Fruit fly (Drosophila melanogaster) whole organism, embryonic: ENCODE measurements around the gene CG7530.
A peak's percentile ranks its signal among the peaks of the same experiment; 100 is the strongest.

Experiments used
- BEAF-32 ChIP-seq: fragments of 200-800 bp; sonication (Bioruptor generic); optimal IDR thresholded peaks from 3 replicates; lab custom pipeline; 2017; ENCODE audit warnings: missing biosample characterization, missing genetic modification characterization, mild to moderate bottlenecking, moderate library complexity, missing genetic modification reagents
- Bgb ChIP-seq: fragments of 200-800 bp; sonication (Bioruptor generic); IDR thresholded peaks from 2 replicates; pipeline ENCODE4 v1.3.6; 2022; ENCODE audit warnings: missing biosample characterization, missing genetic modification characterization; ENCODE audit not compliant: partially characterized antibody
- Blimp-1 ChIP-seq: fragments of 200-800 bp; sonication (Bioruptor generic); optimal IDR thresholded peaks from 3 replicates; lab custom pipeline; 2018; ENCODE audit warnings: missing biosample characterization, missing genetic modification characterization, mild to moderate bottlenecking, moderate library complexity, missing genetic modification reagents
- CG12659 ChIP-seq: fragments of 200-800 bp; sonication (Bioruptor generic); optimal IDR thresholded peaks from 3 replicates; lab custom pipeline; 2017; ENCODE audit warnings: mild to moderate bottlenecking, missing biosample characterization, missing genetic modification reagents, missing genetic modification characterization
- CG13123 ChIP-seq: fragments of 200-800 bp; sonication (Bioruptor generic); optimal IDR thresholded peaks from 2 replicates; lab custom pipeline; 2016; ENCODE audit warnings: missing biosample characterization, missing genetic modification characterization
- CG13287 ChIP-seq: fragments of 200-800 bp; sonication (Bioruptor generic); IDR thresholded peaks from 2 replicates; pipeline ENCODE4 v1.3.6; 2022; ENCODE audit warnings: missing biosample characterization, missing genetic modification characterization; ENCODE audit not compliant: partially characterized antibody
- CG13424 ChIP-seq: fragments of 200-800 bp; sonication (Bioruptor generic); optimal IDR thresholded peaks from 2 replicates; lab custom pipeline; 2019; ENCODE audit warnings: missing biosample characterization, mild to moderate bottlenecking, missing genetic modification characterization, moderate library complexity
- CG17186 ChIP-seq: fragments of 200-800 bp; sonication (Bioruptor generic); optimal IDR thresholded peaks from 3 replicates; lab custom pipeline; 2017; ENCODE audit warnings: missing biosample characterization, missing genetic modification reagents, missing genetic modification characterization
- CG18764 ChIP-seq: fragments of 200-800 bp; sonication (Bioruptor generic); optimal IDR thresholded peaks from 3 replicates; lab custom pipeline; 2016; ENCODE audit warnings: missing biosample characterization, missing genetic modification characterization
- CG2678 ChIP-seq: fragments of 200-800 bp; sonication (Bioruptor generic); optimal IDR thresholded peaks from 3 replicates; lab custom pipeline; 2019; ENCODE audit warnings: missing biosample characterization, mild to moderate bottlenecking, missing genetic modification characterization, moderate library complexity
- CG30403 ChIP-seq: fragments of 200-800 bp; sonication (Bioruptor generic); optimal IDR thresholded peaks from 3 replicates; lab custom pipeline; 2016; ENCODE audit warnings: missing biosample characterization, missing genetic modification characterization
- CG4707 ChIP-seq: fragments of 200-800 bp; sonication (Bioruptor generic); optimal IDR thresholded peaks from 2 replicates; lab custom pipeline; 2018; ENCODE audit warnings: missing biosample characterization, mild to moderate bottlenecking, missing genetic modification characterization, moderate library complexity
- CG4820 ChIP-seq: fragments of 200-800 bp; sonication (Bioruptor generic); optimal IDR thresholded peaks from 3 replicates; lab custom pipeline; 2016; ENCODE audit warnings: missing biosample characterization, missing genetic modification characterization
- CG7372 ChIP-seq: fragments of 200-800 bp; sonication (Bioruptor generic); IDR thresholded peaks from 2 replicates; pipeline ENCODE4 v1.3.6; 2022; ENCODE audit warnings: missing biosample characterization, missing genetic modification characterization
- CG8089 ChIP-seq: fragments of 200-800 bp; sonication (Bioruptor generic); optimal IDR thresholded peaks from 3 replicates; lab custom pipeline; 2016; ENCODE audit warnings: missing biosample characterization, missing genetic modification characterization
- CG9727 ChIP-seq: fragments of 200-800 bp; sonication (Bioruptor generic); optimal IDR thresholded peaks from 3 replicates; lab custom pipeline; 2017; ENCODE audit warnings: missing biosample characterization, mild to moderate bottlenecking, missing genetic modification characterization
- CrebB ChIP-seq: fragments of 200-800 bp; sonication (Bioruptor generic); optimal IDR thresholded peaks from 3 replicates; lab custom pipeline; 2018; ENCODE audit warnings: missing biosample characterization, mild to moderate bottlenecking, missing genetic modification characterization
- Dbx ChIP-seq: fragments of 200-800 bp; sonication (Bioruptor generic); IDR thresholded peaks from 3 replicates; pipeline ENCODE4 v1.3.6; 2022; ENCODE audit warnings: missing biosample characterization, missing genetic modification characterization
- Dip3 ChIP-seq: fragments of 200-800 bp; sonication (Bioruptor generic); optimal IDR thresholded peaks from 3 replicates; lab custom pipeline; 2016; ENCODE audit warnings: missing biosample characterization, missing genetic modification characterization
- Gug ChIP-seq: fragments of 200-800 bp; sonication (Bioruptor generic); IDR thresholded peaks from 4 replicates; pipeline ENCODE4 v1.3.6; 2022; ENCODE audit warnings: missing biosample characterization, missing genetic modification characterization
- HLH54F ChIP-seq: fragments of 200-800 bp; sonication (Bioruptor generic); optimal IDR thresholded peaks from 3 replicates; lab custom pipeline; 2016; ENCODE audit warnings: missing biosample characterization, missing genetic modification characterization
- Hr3 ChIP-seq: fragments of 200-800 bp; sonication (Bioruptor generic); optimal IDR thresholded peaks from 3 replicates; lab custom pipeline; 2016; ENCODE audit warnings: missing biosample characterization, missing genetic modification characterization
- Jarid2 ChIP-seq: fragments of 200-800 bp; sonication (Bioruptor generic); optimal IDR thresholded peaks from 3 replicates; lab custom pipeline; 2017; ENCODE audit warnings: mild to moderate bottlenecking, missing biosample characterization, missing genetic modification reagents, missing genetic modification characterization
- Mes4 ChIP-seq: fragments of 200-800 bp; sonication (Bioruptor generic); optimal IDR thresholded peaks from 2 replicates; lab custom pipeline; 2016; ENCODE audit warnings: missing biosample characterization, missing genetic modification characterization
- Pdp1 ChIP-seq, 2 experiments: fragments of 200-800 bp; sonication (Bioruptor generic); optimal IDR thresholded peaks; 3 replicates each; lab custom pipeline; 2016; ENCODE audit warnings: missing biosample characterization in 2 of 2, missing genetic modification characterization in 2 of 2, mild to moderate bottlenecking in 1 of 2, moderate library complexity in 1 of 2
- Usf ChIP-seq: fragments of 200-800 bp; sonication (Bioruptor generic); optimal IDR thresholded peaks from 2 replicates; lab custom pipeline; 2017; ENCODE audit warnings: missing genotype, missing biosample characterization, missing genetic modification characterization
- Vsx1 ChIP-seq: fragments of 200-800 bp; sonication (Bioruptor generic); optimal IDR thresholded peaks from 2 replicates; lab custom pipeline; 2017; ENCODE audit warnings: missing biosample characterization, mild to moderate bottlenecking, missing genetic modification characterization, missing genetic modification reagents
- al ChIP-seq: fragments of 200-800 bp; sonication (Bioruptor generic); IDR thresholded peaks from 2 replicates; pipeline ENCODE4 v1.3.6; 2022; ENCODE audit warnings: missing biosample characterization, missing genetic modification characterization
- aop ChIP-seq: fragments of 200-800 bp; sonication (Bioruptor generic); IDR thresholded peaks from 2 replicates; pipeline ENCODE4 v1.3.6; 2022; ENCODE audit warnings: missing biosample characterization, missing genetic modification characterization
- corto ChIP-seq: fragments of 200-800 bp; sonication (Bioruptor generic); optimal IDR thresholded peaks from 2 replicates; lab custom pipeline; 2016; ENCODE audit warnings: missing biosample characterization, mild to moderate bottlenecking, missing genetic modification characterization, moderate library complexity
- crol ChIP-seq: fragments of 200-800 bp; sonication (Bioruptor generic); IDR thresholded peaks from 2 replicates; pipeline ENCODE4 v1.3.6; 2022; ENCODE audit warnings: missing biosample characterization, missing genetic modification characterization
- dati ChIP-seq: fragments of 200-800 bp; sonication (Bioruptor generic); IDR thresholded peaks from 2 replicates; pipeline ENCODE4 v1.3.6; 2022; ENCODE audit warnings: missing biosample characterization, missing genetic modification characterization
- dm ChIP-seq: fragments of 200-800 bp; sonication (Bioruptor generic); optimal IDR thresholded peaks from 3 replicates; lab custom pipeline; 2016; ENCODE audit warnings: missing biosample characterization, missing genetic modification characterization
- emc ChIP-seq: fragments of 200-800 bp; sonication (Bioruptor generic); optimal IDR thresholded peaks from 2 replicates; lab custom pipeline; 2016; ENCODE audit warnings: missing biosample characterization, missing genetic modification characterization
- eve ChIP-seq, 2 experiments: fragments of >200 bp; optimal IDR thresholded peaks; 2 replicates each; lab custom pipeline; 2017; ENCODE audit warnings: missing biosample characterization in 2 of 2, missing genetic modification characterization in 2 of 2
- fd64A ChIP-seq: fragments of 200-800 bp; sonication (Bioruptor generic); optimal IDR thresholded peaks from 3 replicates; lab custom pipeline; 2018; ENCODE audit warnings: missing biosample characterization, mild to moderate bottlenecking, missing genetic modification characterization
- fu2 ChIP-seq: fragments of 200-800 bp; sonication (Bioruptor generic); optimal IDR thresholded peaks from 2 replicates; lab custom pipeline; 2016; ENCODE audit warnings: missing biosample characterization, missing genetic modification characterization
- gcm2 ChIP-seq: fragments of 200-800 bp; sonication (Bioruptor generic); optimal IDR thresholded peaks from 2 replicates; lab custom pipeline; 2016; ENCODE audit warnings: missing biosample characterization, missing genetic modification characterization
- kah ChIP-seq: fragments of 200-800 bp; sonication (Bioruptor generic); optimal IDR thresholded peaks from 2 replicates; lab custom pipeline; 2018; ENCODE audit warnings: missing biosample characterization, mild to moderate bottlenecking, missing genetic modification characterization
- nerfin-1 ChIP-seq: fragments of 200-800 bp; sonication (Bioruptor generic); optimal IDR thresholded peaks from 3 replicates; lab custom pipeline; 2019; ENCODE audit warnings: missing biosample characterization, mild to moderate bottlenecking, missing genetic modification characterization, moderate library complexity
- nom ChIP-seq: fragments of 200-800 bp; sonication (Bioruptor generic); optimal IDR thresholded peaks from 2 replicates; lab custom pipeline; 2017; ENCODE audit warnings: missing biosample characterization, missing genetic modification characterization, mild to moderate bottlenecking, moderate library complexity, missing genetic modification reagents
- ro ChIP-seq: fragments of 200-800 bp; sonication (Bioruptor generic); IDR thresholded peaks from 2 replicates; pipeline ENCODE4 v1.3.6; 2022; ENCODE audit warnings: missing biosample characterization, missing genetic modification characterization
- run ChIP-seq: fragments of 200-800 bp; sonication (Bioruptor generic); optimal IDR thresholded peaks from 3 replicates; lab custom pipeline; 2018; ENCODE audit warnings: missing biosample characterization, mild to moderate bottlenecking, missing genetic modification characterization
- seq ChIP-seq: fragments of 200-800 bp; sonication (Bioruptor generic); IDR thresholded peaks from 2 replicates; pipeline ENCODE4 v1.3.6; 2022; ENCODE audit warnings: missing biosample characterization, missing genetic modification characterization
- ssp ChIP-seq: fragments of 200-800 bp; sonication (Bioruptor generic); IDR thresholded peaks from 2 replicates; pipeline ENCODE4 v1.3.6; 2022; ENCODE audit warnings: missing biosample characterization, missing genetic modification characterization
- sug ChIP-seq: fragments of 200-800 bp; optimal IDR thresholded peaks from 2 replicates; lab custom pipeline; 2019; ENCODE audit warnings: missing biosample characterization, mild to moderate bottlenecking, missing genetic modification characterization, moderate library complexity
- tll ChIP-seq, 2 experiments: fragments of 200-800 bp in 1 of 2; fragments of >200 bp in 1 of 2; sonication (Bioruptor generic) in 1 of 2; optimal IDR thresholded peaks; 2 replicates each; lab custom pipeline; 2017 to 2019; ENCODE audit warnings: missing biosample characterization in 2 of 2, missing genetic modification characterization in 2 of 2, mild to moderate bottlenecking in 1 of 2, moderate library complexity in 1 of 2
- toy ChIP-seq: fragments of 200-800 bp; sonication (Bioruptor generic); IDR thresholded peaks from 2 replicates; pipeline ENCODE4 v1.3.6; 2022; ENCODE audit warnings: missing biosample characterization, missing genetic modification characterization
- vfl ChIP-seq: fragments of 200-800 bp; sonication (Bioruptor generic); optimal IDR thresholded peaks from 2 replicates; lab custom pipeline; 2016; ENCODE audit warnings: missing biosample characterization, missing genetic modification characterization
- vnd ChIP-seq: fragments of 200-800 bp; sonication (Bioruptor generic); IDR thresholded peaks from 3 replicates; pipeline ENCODE4 v1.3.6; 2022; ENCODE audit warnings: missing biosample characterization, missing genetic modification characterization; ENCODE audit not compliant: partially characterized antibody
- yki ChIP-seq: fragments of >200 bp; optimal IDR thresholded peaks from 3 replicates; lab custom pipeline; 2018

The CG7530 gene

DNA sequence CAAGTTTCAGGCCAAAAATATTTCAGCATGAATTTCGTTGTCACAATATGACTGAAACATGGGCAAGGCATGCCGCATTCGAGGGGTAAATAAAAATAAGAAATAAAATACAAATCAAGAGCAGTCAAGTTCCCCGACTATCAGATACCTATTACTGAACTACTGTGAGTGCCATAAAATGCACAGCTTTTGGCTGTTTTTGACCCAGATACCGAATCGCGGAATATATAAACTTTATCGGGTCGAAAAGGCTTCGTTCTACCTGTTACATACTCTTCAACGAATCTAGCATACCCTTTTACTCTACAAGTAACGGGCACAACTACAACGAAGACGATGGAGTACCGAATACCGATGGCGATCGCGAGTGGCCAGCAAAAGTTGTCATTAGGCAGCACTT lies 24.4 kb downstream of the CG7530 start (continued):
- TF ChIP-seq dati (GFP tag; lab: Robert Waterston, UW) (0 out of 2 replicates have a peak, but pooled peaks have one; percentile 39), aop (GFP tag; lab: Robert Waterston, UW) (peak; percentile 46; the same call in 1 of the 2 replicates), gcm2 (GFP tag; lab: Kevin White, UChicago) (no peak), Hr3 (peak; percentile 35), CG17186 (GFP tag; lab: Kevin White, UChicago) (no peak), Dbx (GFP tag; lab: Robert Waterston, UW) (peak; percentile 84), CG4820 (GFP tag; lab: Kevin White, UChicago) (peak; percentile 16), vnd (peak; percentile 61), corto (GFP tag; lab: Kevin White, UChicago) (no peak), CG13287 (GFP tag; lab: Robert Waterston, UW) (peak; percentile 29; the same call in 1 of the 2 replicates), Gug (peak; percentile 67; the same call in 2 of the 4 replicates), Usf (peak; percentile 18), nerfin-1 (tag; lab: Kevin White, UChicago) (no peak), Mes4 (GFP tag; lab: Kevin White, UChicago) (peak; percentile 34), al (GFP tag; lab: Robert Waterston, UW) (peak; percentile 74), run (tag; lab: Kevin White, UChicago) (no peak), CG18764 (GFP tag; lab: Kevin White, UChicago) (no peak), emc (GFP tag; lab: Kevin White, UChicago) (peak; percentile 13), HLH54F (peak; percentile 71), crol (GFP tag; lab: Robert Waterston, UW) (0 out of 2 replicates have a peak, but pooled peaks have one; percentile 17), dm (GFP tag; lab: Kevin White, UChicago) (no peak), eve (GFP tag; optimal IDR thresholded peaks at IDR 0.05; lab: Kevin White, UChicago) (peak in 1 of 2 experiments; percentile 50), Vsx1 (no peak), CG8089 (GFP tag; lab: Kevin White, UChicago) (peak; percentile 19), ro (GFP tag; lab: Robert Waterston, UW) (no peak), ssp (GFP tag; lab: Robert Waterston, UW) (peak; percentile 33; the same call in 1 of the 2 replicates), Pdp1 (GFP tag; optimal IDR thresholded peaks at IDR 0.05; lab: Kevin White, UChicago) (peak; percentile 45 to 59), Dip3 (GFP tag; lab: Kevin White, UChicago) (peak; percentile 59), Blimp-1 (GFP tag; lab: Kevin White, UChicago) (peak; percentile 13), CG12659 (peak; percentile 38), CG9727 (GFP tag; lab: Kevin White, UChicago) (peak; percentile 33), fu2 (GFP tag; lab: Kevin White, UChicago) (peak; percentile 48), CG2678 (tag; lab: Kevin White, UChicago) (peak; percentile 68), Jarid2 (GFP tag; lab: Kevin White, UChicago) (no peak), vfl (no peak), tll (GFP tag; optimal IDR thresholded peaks at IDR 0.05; lab: Kevin White, UChicago) (no peak), CrebB (tag; lab: Kevin White, UChicago) (peak; percentile 28), CG30403 (peak; percentile 42), seq (peak; percentile 63), CG13424 (tag; lab: Kevin White, UChicago) (peak; percentile 28), sug (tag; lab: Kevin White, UChicago) (no peak), CG7372 (peak; percentile 56), CG4707 (GFP tag; lab: Kevin White, UChicago) (no peak), toy (peak; percentile 41; the same call in 1 of the 2 replicates), fd64A (GFP tag; lab: Kevin White, UChicago) (no peak), CG13123 (GFP tag; lab: Kevin White, UChicago) (no peak), BEAF-32 (GFP tag; lab: Kevin White, UChicago) (no peak), Bgb (GFP tag; lab: Robert Waterston, UW) (peak; percentile 69), nom (GFP tag; lab: Kevin White, UChicago) (no peak), kah (GFP tag; lab: Kevin White, UChicago) (no peak), yki (lab: Kevin White, UChicago) (no peak)
